Worm (Caenorhabditis elegans): ENCODE measurements around the gene gpx-3.

DNA sequence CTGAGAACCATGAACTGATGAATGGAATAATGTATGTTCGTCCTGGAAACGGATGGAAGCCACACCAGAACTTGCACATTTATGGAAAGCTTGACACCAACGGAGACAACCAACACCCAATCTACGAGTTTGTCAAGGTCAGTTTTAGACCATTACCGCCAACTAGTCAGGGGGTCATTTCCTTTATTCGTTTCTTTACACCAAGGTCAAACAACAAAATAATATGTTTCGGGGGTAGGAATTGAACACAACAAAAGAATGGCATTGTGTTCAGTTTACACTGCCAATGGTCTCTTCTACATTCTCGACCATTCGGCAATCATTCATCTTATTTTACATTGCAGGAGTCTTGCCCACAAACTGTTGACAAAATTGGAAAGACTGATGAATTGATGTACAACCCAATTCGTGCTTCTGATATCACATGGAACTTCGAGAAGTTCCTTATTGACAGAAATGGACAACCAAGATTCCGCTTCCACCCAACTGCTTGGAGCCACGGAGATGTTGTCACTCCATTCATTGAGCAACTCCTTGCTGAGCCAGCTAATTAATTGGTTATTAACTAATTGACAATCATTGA is 2.1 kb upstream of the gpx-3 start:
- TF ChIP-seq zag-1 (tag; optimal IDR thresholded peaks at IDR 0.05) (no peak), ZK546.5 (tag; optimal IDR thresholded peaks at IDR 0.05) (no peak), ceh-16 (tag; optimal IDR thresholded peaks at IDR 0.05) (no peak), fos-1 (tag; optimal IDR thresholded peaks at IDR 0.05) (no peak), ceh-82 (tag; optimal IDR thresholded peaks at IDR 0.05) (no peak)
